Worm (Caenorhabditis elegans) whole organism, young adult: ENCODE data around the gene C04E6.12.

Experiments used
- B0019.2 ChIP-seq: fragments of 200-800 bp; sonication (Bioruptor generic); conservative IDR thresholded peaks from 2 replicates; pipeline ENCODE4 v1.3.6; 2022; ENCODE audit warnings: missing genetic modification reagents, missing genetic modification characterization, missing compliant biosample characterization
- B0336.3 ChIP-seq: fragments of 200-800 bp; sonication (Bioruptor generic); IDR thresholded peaks from 2 replicates; pipeline ENCODE4 v1.3.6; 2022; ENCODE audit warnings: missing genetic modification characterization, missing compliant biosample characterization
- D2030.7 ChIP-seq: fragments of 200-800 bp; sonication (Bioruptor generic); IDR thresholded peaks from 2 replicates; pipeline ENCODE4 v1.3.6; 2022; ENCODE audit warnings: missing genetic modification reagents, missing genetic modification characterization, missing compliant biosample characterization
- F23B12.7 ChIP-seq: sonication (generic microtip); optimal IDR thresholded peaks from 2 replicates; lab custom pipeline; 2017; ENCODE audit warnings: missing genetic modification characterization, mild to moderate bottlenecking, missing compliant biosample characterization, antibody characterized with exemption, moderate library complexity; ENCODE audit not compliant: insufficient read depth
- F33H1.4 ChIP-seq: fragments of 200-800 bp; sonication (Bioruptor generic); IDR thresholded peaks from 2 replicates; pipeline ENCODE4 v1.3.6; 2022; ENCODE audit warnings: missing genetic modification reagents, missing genetic modification characterization, missing compliant biosample characterization
- F37B4.10 ChIP-seq: fragments of 200-800 bp; sonication (Bioruptor generic); IDR thresholded peaks from 2 replicates; pipeline ENCODE4 v1.3.6; 2022; ENCODE audit warnings: missing genetic modification characterization, missing compliant biosample characterization
- K11D2.4 ChIP-seq: fragments of 200-800 bp; sonication (Bioruptor generic); IDR thresholded peaks from 2 replicates; pipeline ENCODE4 v1.3.6; 2022; ENCODE audit warnings: missing genetic modification reagents, missing genetic modification characterization, missing compliant biosample characterization
- K12H6.12 ChIP-seq: fragments of 200-800 bp; sonication (Bioruptor generic); optimal IDR thresholded peaks from 2 replicates; lab custom pipeline; 2018; ENCODE audit warnings: mild to moderate bottlenecking, missing genetic modification characterization, missing compliant biosample characterization
- T07F8.4 ChIP-seq: sonication (generic microtip); optimal IDR thresholded peaks from 2 replicates; lab custom pipeline; 2016; ENCODE audit warnings: mild to moderate bottlenecking, missing genetic modification characterization, moderate library complexity, missing compliant biosample characterization
- Y79H2A.3 ChIP-seq: fragments of 200-800 bp; sonication (Bioruptor generic); conservative IDR thresholded peaks from 2 replicates; pipeline ENCODE4 v1.3.6; 2022; ENCODE audit warnings: missing genetic modification reagents, missing genetic modification characterization, missing compliant biosample characterization
- attf-6 ChIP-seq: fragments of 200-800 bp; sonication (Bioruptor generic); IDR thresholded peaks from 2 replicates; pipeline ENCODE4 v1.3.6; 2022; ENCODE audit warnings: missing genetic modification reagents, missing genetic modification characterization, missing compliant biosample characterization
- bed-2 ChIP-seq: fragments of 200-800 bp; sonication (Bioruptor generic); IDR thresholded peaks from 2 replicates; pipeline ENCODE4 v1.3.6; 2022; ENCODE audit warnings: missing genetic modification reagents, missing genetic modification characterization, missing compliant biosample characterization
- ceh-58 ChIP-seq: fragments of 200-800 bp; sonication (Bioruptor generic); IDR thresholded peaks from 2 replicates; pipeline ENCODE4 v1.3.6; 2022; ENCODE audit warnings: missing genetic modification characterization, missing compliant biosample characterization
- ceh-79 ChIP-seq: sonication (generic microtip); optimal IDR thresholded peaks from 2 replicates; lab custom pipeline; 2017; ENCODE audit warnings: mild to moderate bottlenecking, missing genetic modification characterization, missing compliant biosample characterization
- chd-7 ChIP-seq: sonication (generic microtip); optimal IDR thresholded peaks from 2 replicates; lab custom pipeline; 2016; ENCODE audit warnings: mild to moderate bottlenecking, missing genetic modification characterization, moderate library complexity, missing compliant biosample characterization
- dox-1 ChIP-seq: fragments of 200-800 bp; sonication (Bioruptor generic); IDR thresholded peaks from 2 replicates; pipeline ENCODE4 v1.3.6; 2022; ENCODE audit warnings: missing genetic modification reagents, missing genetic modification characterization, missing compliant biosample characterization
- efl-1 ChIP-seq: fragments of 150-350 bp; optimal IDR thresholded peaks from 2 replicates; lab custom pipeline; 2014; ENCODE audit warnings: missing biosample characterization, missing genetic modification reagents, missing genetic modification characterization
- egl-44 ChIP-seq: fragments of 200-800 bp; sonication (Bioruptor generic); IDR thresholded peaks from 2 replicates; pipeline ENCODE4 v1.3.6; 2022; ENCODE audit warnings: missing genetic modification reagents, missing genetic modification characterization, missing compliant biosample characterization
- gei-17 ChIP-seq: fragments of 200-800 bp; sonication (Bioruptor generic); optimal IDR thresholded peaks from 2 replicates; lab custom pipeline; 2018; ENCODE audit warnings: mild to moderate bottlenecking, missing genetic modification characterization, missing compliant biosample characterization
- hlh-12 ChIP-seq: sonication (generic microtip); optimal IDR thresholded peaks from 2 replicates; lab custom pipeline; 2016; ENCODE audit warnings: missing genetic modification characterization, missing compliant biosample characterization
- lin-54 ChIP-seq: fragments of 200-800 bp; sonication (Bioruptor generic); optimal IDR thresholded peaks from 2 replicates; lab custom pipeline; 2018; ENCODE audit warnings: mild to moderate bottlenecking, missing genetic modification characterization, missing compliant biosample characterization
- lsy-27 ChIP-seq: sonication (generic microtip); optimal IDR thresholded peaks from 2 replicates; lab custom pipeline; 2017; ENCODE audit warnings: missing genetic modification characterization, mild to moderate bottlenecking, missing compliant biosample characterization, antibody characterized with exemption, missing genotype, borderline replicate concordance; ENCODE audit not compliant: insufficient read depth
- mcd-1 ChIP-seq: fragments of 200-800 bp; sonication (Bioruptor generic); IDR thresholded peaks from 2 replicates; pipeline ENCODE4 v1.3.6; 2022; ENCODE audit warnings: missing genetic modification reagents, missing genetic modification characterization, missing compliant biosample characterization
- mel-28 ChIP-seq: sonication (generic microtip); optimal IDR thresholded peaks from 2 replicates; lab custom pipeline; 2016; ENCODE audit warnings: borderline replicate concordance, mild to moderate bottlenecking, missing genetic modification characterization, missing compliant biosample characterization
- mes-4 ChIP-seq: sonication (generic microtip); optimal IDR thresholded peaks from 2 replicates; lab custom pipeline; 2016; ENCODE audit warnings: missing genotype, missing genetic modification characterization, missing compliant biosample characterization
- nfya-1 ChIP-seq: sonication (generic microtip); optimal IDR thresholded peaks from 2 replicates; lab custom pipeline; 2017; ENCODE audit warnings: antibody characterized with exemption, missing compliant biosample characterization, missing genetic modification characterization, borderline replicate concordance; ENCODE audit not compliant: insufficient read depth
- nfyb-1 ChIP-seq: fragments of 200-800 bp; sonication (Bioruptor generic); IDR thresholded peaks from 2 replicates; pipeline ENCODE4 v1.3.6; 2022; ENCODE audit warnings: missing genetic modification reagents, missing genetic modification characterization, missing compliant biosample characterization
- nhr-179 ChIP-seq: sonication (generic microtip); optimal IDR thresholded peaks from 2 replicates; lab custom pipeline; 2016; ENCODE audit warnings: mild to moderate bottlenecking, missing genetic modification characterization, missing compliant biosample characterization
- nhr-80 ChIP-seq: sonication (generic microtip); optimal IDR thresholded peaks from 2 replicates; lab custom pipeline; 2016; ENCODE audit warnings: missing genetic modification characterization, missing compliant biosample characterization
- pbrm-1 ChIP-seq: fragments of 200-800 bp; sonication (Bioruptor generic); IDR thresholded peaks from 2 replicates; pipeline ENCODE4 v1.3.6; 2022; ENCODE audit warnings: missing genetic modification reagents, missing genetic modification characterization, missing compliant biosample characterization
- rcor-1 ChIP-seq: fragments of 200-800 bp; sonication (Bioruptor generic); IDR thresholded peaks from 2 replicates; pipeline ENCODE4 v1.3.6; 2022; ENCODE audit warnings: missing genetic modification reagents, missing genetic modification characterization, missing compliant biosample characterization
- sea-2 ChIP-seq: fragments of 200-800 bp; sonication (Bioruptor generic); IDR thresholded peaks from 2 replicates; pipeline ENCODE4 v1.3.6; 2022; ENCODE audit warnings: missing genetic modification characterization, missing compliant biosample characterization
- somi-1 ChIP-seq: fragments of 200-800 bp; sonication (Bioruptor generic); optimal IDR thresholded peaks from 2 replicates; lab custom pipeline; 2018; ENCODE audit warnings: mild to moderate bottlenecking, missing genetic modification characterization, missing compliant biosample characterization
- tbp1 ChIP-seq: fragments of 200-800 bp; sonication (Bioruptor generic); optimal IDR thresholded peaks from 2 replicates; lab custom pipeline; 2018; ENCODE audit warnings: mild to moderate bottlenecking, missing genetic modification characterization, missing compliant biosample characterization
- unc-130 ChIP-seq: sonication (generic microtip); optimal IDR thresholded peaks from 2 replicates; lab custom pipeline; 2016; ENCODE audit warnings: missing genetic modification reagents, missing genetic modification characterization, missing compliant biosample characterization
- zim-3 ChIP-seq: sonication (generic microtip); optimal IDR thresholded peaks from 2 replicates; lab custom pipeline; 2017; ENCODE audit warnings: mild to moderate bottlenecking, missing genetic modification characterization, moderate library complexity, missing compliant biosample characterization

C04E6.12 gene

DNA sequence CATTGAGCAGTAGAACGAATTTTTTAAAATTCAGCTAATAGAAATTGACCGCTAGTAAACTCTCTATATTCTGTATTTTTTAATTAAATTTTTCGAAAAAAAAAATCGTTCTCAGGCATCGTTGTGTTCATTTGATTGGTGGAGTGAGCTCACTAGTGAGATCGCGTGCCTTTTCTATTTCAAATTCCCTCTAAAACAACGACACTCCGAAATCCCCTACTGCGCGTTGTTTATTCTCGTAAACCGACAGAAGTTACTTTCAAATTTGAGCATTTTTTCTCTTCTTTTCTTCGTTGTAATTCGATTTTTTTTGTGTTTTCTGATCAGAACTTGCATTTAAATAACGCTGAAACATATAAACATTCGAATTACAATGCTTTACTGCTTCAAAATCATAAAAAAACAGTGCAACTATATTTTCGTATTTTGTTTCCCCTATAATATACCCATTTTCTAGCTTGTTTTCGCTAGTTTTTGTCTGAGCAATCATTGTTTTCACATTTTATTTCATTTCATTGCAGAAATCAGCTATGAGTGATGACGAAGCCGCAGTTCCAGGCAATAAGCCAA, 19.8 kb upstream of the C04E6.12 start, which contains the start of gene syf-3 (continued):
- no peak for TF ChIP-seq mel-28 (tag; lab: Kevin White, UChicago)
- no peak for TF ChIP-seq ceh-79

DNA sequence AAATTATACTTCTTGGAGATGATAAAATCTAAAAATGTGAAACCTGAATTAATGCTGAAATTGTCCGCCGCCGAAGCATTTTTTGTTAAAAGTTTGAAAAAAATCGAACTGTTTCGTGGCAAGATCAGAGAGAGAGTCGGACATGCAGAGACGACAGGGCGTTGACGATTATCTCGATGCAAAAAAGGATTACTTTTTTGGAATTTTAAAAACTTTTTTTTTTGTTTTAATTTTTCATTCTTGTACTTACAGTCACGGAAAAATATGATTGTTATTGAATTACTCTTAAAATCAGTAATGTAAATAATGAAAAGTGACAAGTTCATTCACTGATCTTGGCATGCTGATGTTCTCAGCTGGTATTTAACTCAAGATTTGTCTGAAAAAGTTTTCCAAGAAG, 16.9 kb upstream of the C04E6.12 start, which contains the start of the genes M03F8.5 and M03F8.7:
TSS of gene M03F8.5 (minus strand) at position 101 of the 400 bp plus-strand sequence.
TSS of gene M03F8.7 (plus strand) at position 249 of the 400 bp plus-strand sequence.
- TF ChIP-seq B0336.3 (GFP tag; lab: Robert Waterston, UW) (no peak), F33H1.4 (no peak), efl-1 (no peak), lsy-27 (tag; lab: Kevin White, UChicago) (no peak), nhr-179 (tag; lab: Kevin White, UChicago) (no peak), F23B12.7 (tag; lab: Kevin White, UChicago) (no peak), nfya-1 (tag; lab: Kevin White, UChicago) (no peak), pbrm-1 (GFP tag; lab: Robert Waterston, UW) (no peak), somi-1 (GFP tag; lab: Kevin White, UChicago) (no peak)

DNA sequence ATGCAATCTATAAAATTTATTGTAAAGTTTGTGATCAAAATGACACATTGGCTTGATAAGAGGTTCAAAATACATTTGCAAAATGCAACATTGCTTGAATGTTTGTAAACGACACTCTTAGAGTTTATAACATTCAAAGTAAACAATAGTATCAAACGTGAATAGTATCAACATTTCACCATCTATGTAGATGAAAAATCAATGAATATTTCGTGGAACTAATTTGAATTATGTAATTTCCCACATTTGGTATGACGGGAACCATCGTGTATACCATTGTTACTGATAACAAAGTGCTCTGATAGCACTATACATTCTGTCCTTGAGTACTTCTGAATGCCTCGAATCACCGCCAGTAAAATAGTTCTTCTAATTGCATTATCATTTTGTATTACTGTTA, 10.8 kb upstream of the C04E6.12 start, which contains the start of gene galt-1:
TSS of gene galt-1 (plus strand) at position 318 of the 400 bp plus-strand sequence.
- TF ChIP-seq gei-17 (GFP tag; lab: Kevin White, UChicago) (no peak), nhr-80 (tag; lab: Kevin White, UChicago) (peak; percentile 64), bed-2 (GFP tag; lab: Robert Waterston, UW) (no peak)

DNA sequence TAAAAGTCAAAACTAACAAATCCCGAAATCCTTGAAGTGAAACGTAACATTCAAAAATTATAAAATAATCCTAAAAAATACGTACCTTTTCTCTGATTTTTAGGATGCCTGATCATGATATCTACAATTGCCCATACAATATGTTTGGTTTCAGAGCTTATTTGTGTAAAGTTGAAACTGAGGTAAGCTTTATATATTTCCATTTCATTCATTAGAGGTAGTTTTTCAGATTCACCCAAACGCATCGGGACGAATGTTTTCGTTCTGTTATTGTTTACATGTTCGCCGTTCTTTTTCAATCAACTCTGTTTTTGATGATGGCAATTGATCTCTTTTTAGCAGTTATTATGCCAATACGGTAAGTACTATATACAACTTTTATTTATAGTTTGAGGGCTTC, 8.2 kb upstream of the C04E6.12 start:
- TF ChIP-seq B0019.2 (no peak), mes-4 (tag; lab: Kevin White, UChicago) (no peak), gei-17 (GFP tag; lab: Kevin White, UChicago) (no peak), sea-2 (no peak), zim-3 (tag; lab: Kevin White, UChicago) (no peak), D2030.7 (GFP tag; lab: Robert Waterston, UW) (no peak), nhr-179 (tag; lab: Kevin White, UChicago) (no peak), F37B4.10 (GFP tag; lab: Robert Waterston, UW) (no peak), tbp1 (GFP tag; lab: Kevin White, UChicago) (no peak), nfyb-1 (GFP tag; lab: Robert Waterston, UW) (no peak), Y79H2A.3 (GFP tag; lab: Robert Waterston, UW) (no peak), unc-130 (no peak), K12H6.12 (tag; lab: Kevin White, UChicago) (no peak), K11D2.4 (GFP tag; lab: Robert Waterston, UW) (no peak), ceh-58 (GFP tag; lab: Robert Waterston, UW) (no peak), lin-54 (GFP tag; lab: Kevin White, UChicago) (no peak), attf-6 (GFP tag; lab: Robert Waterston, UW) (no peak), mcd-1 (no peak), mel-28 (tag; lab: Kevin White, UChicago) (no peak), hlh-12 (no peak)
- TF ChIP-seq, all 124 proteins: peak for 0

DNA sequence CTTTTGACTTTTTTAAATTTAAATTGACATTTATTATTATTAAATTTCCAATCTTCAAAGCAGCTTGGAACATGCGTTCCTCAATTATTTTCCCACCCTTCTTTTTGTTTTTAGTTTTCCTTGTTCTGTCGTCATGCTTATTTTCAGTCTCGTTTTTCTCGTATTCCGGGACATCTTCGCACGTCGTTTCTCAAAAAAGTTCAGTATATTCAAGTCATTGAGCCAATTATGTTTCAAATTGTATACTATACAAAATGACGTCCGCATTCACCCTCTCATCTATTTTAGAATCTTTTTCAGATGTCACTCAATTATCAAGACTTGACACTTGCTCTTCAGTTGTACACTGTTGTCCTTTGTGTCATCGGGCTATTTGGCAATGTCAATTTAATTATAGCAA, 7.6 kb upstream of the C04E6.12 start, which contains the start of gene srsx-17:
TSS of gene srsx-17 (plus strand) at position 301 of the 400 bp plus-strand sequence.
- no peak for TF ChIP-seq chd-7 (tag; lab: Kevin White, UChicago)
- no peak for TF ChIP-seq dox-1
- no peak for TF ChIP-seq egl-44
- TF ChIP-seq F23B12.7 (tag; lab: Kevin White, UChicago): no peak
- no peak for TF ChIP-seq sea-2
- TF ChIP-seq T07F8.4 (tag; lab: Kevin White, UChicago): no peak
- TF ChIP-seq tbp1 (GFP tag; lab: Kevin White, UChicago): no peak
- TF ChIP-seq rcor-1 (GFP tag; lab: Robert Waterston, UW): no peak
- no peak for TF ChIP-seq ceh-58 (GFP tag; lab: Robert Waterston, UW)
